Worm (Caenorhabditis elegans) whole organism, mixed stage, embryonic: ENCODE measurements around the gene srh-149.

Experiments used
- hlh-1 ChIP-seq: fragments of 150-350 bp; optimal IDR thresholded peaks from 2 replicates; lab custom pipeline; 2014; ENCODE audit warnings: missing biosample characterization, missing genetic modification reagents, missing genetic modification characterization
- lin-13 ChIP-seq: fragments of 150-350 bp; optimal IDR thresholded peaks from 2 replicates; lab custom pipeline; 2014; ENCODE audit warnings: missing biosample characterization, missing genetic modification characterization
- lin-32 ChIP-seq: fragments of 200-800 bp; sonication (Bioruptor generic); optimal IDR thresholded peaks from 2 replicates; lab custom pipeline; 2018; ENCODE audit warnings: mild to moderate bottlenecking, missing genetic modification characterization, missing compliant biosample characterization
- nhr-12 ChIP-seq: fragments of 150-350 bp; optimal IDR thresholded peaks from 2 replicates; lab custom pipeline; 2014; ENCODE audit warnings: missing biosample characterization, missing genetic modification characterization
- nhr-28 ChIP-seq: fragments of 150-350 bp; optimal IDR thresholded peaks from 2 replicates; lab custom pipeline; 2014; ENCODE audit warnings: missing biosample characterization, missing genetic modification characterization
- pha-4 ChIP-seq: fragments of 150-350 bp; optimal IDR thresholded peaks from 2 replicates; lab custom pipeline; 2018; ENCODE audit warnings: missing biosample characterization, missing genetic modification reagents, missing genetic modification characterization
- sem-2 ChIP-seq: fragments of 200-800 bp; sonication (Bioruptor generic); optimal IDR thresholded peaks from 2 replicates; lab custom pipeline; 2018; ENCODE audit warnings: mild to moderate bottlenecking, missing genetic modification characterization, missing compliant biosample characterization
- snpc-4 ChIP-seq: fragments of 150-350 bp; optimal IDR thresholded peaks from 2 replicates; lab custom pipeline; 2014; ENCODE audit warnings: missing biosample characterization, missing genetic modification characterization
- unc-62 ChIP-seq: fragments of 150-350 bp; optimal IDR thresholded peaks from 2 replicates; lab custom pipeline; 2014; ENCODE audit warnings: missing biosample characterization, missing genetic modification reagents, missing genetic modification characterization
- ztf-11 ChIP-seq: fragments of 150-350 bp; optimal IDR thresholded peaks from 2 replicates; lab custom pipeline; 2014; ENCODE audit warnings: missing biosample characterization, missing genetic modification characterization

- no peak for TF ChIP-seq snpc-4 (tag; lab: Kevin White, UChicago)
- TF ChIP-seq hlh-1 (tag; lab: Kevin White, UChicago) = no peak
- no peak for TF ChIP-seq nhr-28
- no peak for TF ChIP-seq sem-2 (GFP tag; lab: Kevin White, UChicago)
- no peak for TF ChIP-seq lin-32
- TF ChIP-seq nhr-12 (tag; lab: Kevin White, UChicago) = no peak
- TF ChIP-seq ztf-11 = no peak
- TF ChIP-seq unc-62 = no peak
- no peak for TF ChIP-seq pha-4 (tag; lab: Kevin White, UChicago)
- TF ChIP-seq lin-13 (tag; lab: Kevin White, UChicago) = no peak
Measured at ce11 chrV:15879508-15879907, 38.5 kb upstream of the srh-149 start, which contains the start of gene nhr-84.
